Fruit fly (Drosophila melanogaster): ENCODE results near the gene E5.

dm6 chr3R:13832950-13833349 lies 41.8 kb downstream of the E5 start:
- TF ChIP-seq Fer1 (GFP tag; optimal IDR thresholded peaks at IDR 0.05) (no peak), usp (GFP tag; optimal IDR thresholded peaks at IDR 0.05) (no peak)

All from whole organism, embryonic.